Worm (Caenorhabditis elegans): ENCODE measurements around the gene cup-16.

Gene cup-16

DNA sequence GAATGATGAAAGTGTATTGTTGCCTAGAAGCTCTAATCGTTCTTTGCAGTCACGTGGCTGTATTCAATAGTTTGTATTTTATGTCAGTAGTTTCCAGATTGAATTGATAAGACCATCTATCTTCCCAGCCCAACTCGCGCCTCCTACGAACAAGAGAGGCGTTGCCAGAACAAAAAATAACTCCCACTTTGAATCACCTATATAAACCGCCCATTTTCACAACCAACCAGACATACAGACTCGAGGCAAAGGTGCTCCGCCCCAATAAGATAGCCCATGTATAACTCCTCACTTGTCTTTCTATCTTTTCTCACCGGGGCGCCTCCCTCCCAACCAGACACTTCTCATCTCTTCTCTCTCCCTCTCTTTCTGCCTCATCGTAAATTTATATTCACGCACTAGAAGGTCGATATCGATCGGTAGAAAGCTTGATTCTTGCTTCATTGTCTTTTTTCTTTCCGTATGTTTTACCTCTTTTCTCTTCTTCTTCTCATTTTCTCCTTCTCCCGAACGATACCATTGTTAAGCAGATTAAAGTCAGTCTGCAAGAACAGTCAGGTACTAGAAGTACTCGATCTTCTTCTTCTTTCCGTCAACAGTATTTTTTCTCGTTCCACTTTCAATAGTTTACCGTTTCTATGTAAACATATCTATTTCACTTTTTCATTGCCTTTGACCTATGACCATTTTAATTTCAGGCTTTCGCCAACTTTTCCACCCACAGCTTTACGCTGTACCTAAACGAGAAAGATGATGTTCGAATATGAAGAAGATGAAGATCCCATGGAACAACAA is 36.6 kb downstream of the cup-16 start, which contains the start of gene mak-1 (continued):
- 0 out of 2 replicates have a peak, but pooled peaks have one; percentile 29 for TF ChIP-seq lin-26 (GFP tag; IDR thresholded peaks at IDR 0.05)
- no peak for TF ChIP-seq hlh-12 (tag; optimal IDR thresholded peaks at IDR 0.05)
- TF ChIP-seq B0035.1 (tag; optimal IDR thresholded peaks at IDR 0.05) = no peak
- peak; percentile 32; the same call in 1 of the 2 replicates for TF ChIP-seq C06A6.2 (GFP tag; conservative IDR thresholded peaks at IDR 0.05)
- TF ChIP-seq let-526 (GFP tag; IDR thresholded peaks at IDR 0.05) = no peak
- no peak for TF ChIP-seq attf-5 (GFP tag; optimal IDR thresholded peaks at IDR 0.05)
- no peak for TF ChIP-seq F57A8.1 (GFP tag; optimal IDR thresholded peaks at IDR 0.05)
- no peak for TF ChIP-seq lin-54 (GFP tag; optimal IDR thresholded peaks at IDR 0.05)
- TF ChIP-seq madf-10 (tag; optimal IDR thresholded peaks at IDR 0.05) = no peak
- no peak for TF ChIP-seq efl-1 (GFP tag; optimal IDR thresholded peaks at IDR 0.05)
- peak; percentile 65 for TF ChIP-seq lin-40 (tag; optimal IDR thresholded peaks at IDR 0.05)
- TF ChIP-seq T07F8.4 (tag; optimal IDR thresholded peaks at IDR 0.05) = no peak
- no peak for TF ChIP-seq atf-7 (tag; optimal IDR thresholded peaks at IDR 0.05)
- peak in 1 of 2 experiments; percentile 29 for TF ChIP-seq let-607 (tag; optimal IDR thresholded peaks at IDR 0.05)
- no peak for TF ChIP-seq F37B4.10 (GFP tag; IDR thresholded peaks at IDR 0.05)

DNA sequence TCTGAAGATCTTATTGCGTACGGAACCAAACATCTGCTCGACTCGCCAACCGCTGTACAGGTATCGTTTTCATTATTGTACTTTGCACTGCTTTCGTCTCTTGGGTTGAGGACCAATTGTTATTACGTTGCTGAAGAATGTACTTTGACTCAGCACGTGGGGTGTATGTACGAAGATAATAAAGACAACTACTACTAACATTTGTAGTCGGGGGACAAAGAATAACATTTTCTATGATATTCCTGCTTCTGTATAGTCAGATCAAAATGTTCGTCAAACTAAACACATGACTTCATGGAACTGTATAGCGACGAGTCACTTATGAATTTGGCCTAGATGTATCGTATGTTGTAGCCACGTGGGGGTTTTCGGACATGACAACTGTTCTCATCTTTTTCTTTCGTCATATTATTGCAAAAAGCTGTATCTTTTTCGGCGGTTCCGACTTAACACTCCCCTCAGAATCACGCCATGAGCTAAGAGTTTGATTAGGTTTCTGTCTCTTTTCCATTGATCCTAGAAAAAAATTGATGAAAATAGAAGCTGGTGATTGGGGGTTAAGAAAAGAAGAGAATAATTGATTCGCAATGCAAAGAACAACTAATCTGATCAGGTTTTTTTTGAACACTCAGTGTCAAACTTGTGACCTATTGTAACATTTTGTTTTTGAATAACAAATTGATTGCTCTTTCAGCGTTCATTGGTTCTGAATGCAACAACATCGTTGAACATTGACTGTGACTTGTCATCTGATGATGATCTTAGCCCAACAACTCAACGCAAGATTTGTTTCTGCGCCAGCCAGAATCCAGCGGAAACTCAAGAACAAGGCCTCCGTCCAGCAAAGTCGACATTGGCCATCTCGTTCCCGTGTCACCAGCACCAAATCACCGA is 37.8 kb downstream of the cup-16 start:
- TF ChIP-seq ZK185.1 (tag; optimal IDR thresholded peaks at IDR 0.05; ENCODE audit: poor library complexity, severe bottlenecking) (peak; percentile 1), Y53G8AR.9 (GFP tag; conservative IDR thresholded peaks at IDR 0.05) (peak; percentile 54), lin-35 (GFP tag; optimal IDR thresholded peaks at IDR 0.05) (peak in 1 of 3 experiments; percentile 15), hmg-1.2 (GFP tag; IDR thresholded peaks at IDR 0.05) (peak; percentile 5; the same call in 1 of the 2 replicates), ets-4 (GFP tag; optimal IDR thresholded peaks at IDR 0.05) (peak; percentile 36), ceh-79 (tag; optimal IDR thresholded peaks at IDR 0.05) (peak; percentile 44), ztf-25 (GFP tag; IDR thresholded peaks at IDR 0.05) (no peak), lin-54 (GFP tag; optimal IDR thresholded peaks at IDR 0.05) (no peak), let-526 (GFP tag; IDR thresholded peaks at IDR 0.05) (peak; percentile 60), lin-26 (GFP tag; IDR thresholded peaks at IDR 0.05) (peak; percentile 67; the same call in 1 of the 2 replicates), ceh-58 (GFP tag; IDR thresholded peaks at IDR 0.05) (0 out of 2 replicates have a peak, but pooled peaks have one; percentile 25), ama-1 (optimal IDR thresholded peaks at IDR 0.05) (peak; percentile 91), ama-1 (GFP tag; optimal IDR thresholded peaks at IDR 0.05) (no peak), atf-7 (tag; optimal IDR thresholded peaks at IDR 0.05) (peak; percentile 34), pbrm-1 (GFP tag; IDR thresholded peaks at IDR 0.05) (0 out of 2 replicates have a peak, but pooled peaks have one; percentile 34), ceh-91 (GFP tag; IDR thresholded peaks at IDR 0.05) (no peak), ceh-40 (GFP tag; IDR thresholded peaks at IDR 0.05) (0 out of 2 replicates have a peak, but pooled peaks have one; percentile 6), chd-7 (tag; optimal IDR thresholded peaks at IDR 0.05) (no peak), snpc-4 (GFP tag; optimal IDR thresholded peaks at IDR 0.05) (no peak), snpc-4 (tag; optimal IDR thresholded peaks at IDR 0.05) (peak in 1 of 4 experiments; percentile 41), Y56A3A.18 (GFP tag; IDR thresholded peaks at IDR 0.05) (no peak), rcor-1 (GFP tag; IDR thresholded peaks at IDR 0.05) (peak; percentile 34; the same call in 1 of the 2 replicates), B0336.3 (GFP tag; IDR thresholded peaks at IDR 0.05) (peak; percentile 36; the same call in 1 of the 2 replicates), nfya-1 (tag; optimal IDR thresholded peaks at IDR 0.05; ENCODE audit: borderline replicate concordance, insufficient read depth) (no peak), mcd-1 (GFP tag; IDR thresholded peaks at IDR 0.05) (peak; percentile 41; the same call in 1 of the 2 replicates), sea-2 (GFP tag; IDR thresholded peaks at IDR 0.05) (0 out of 2 replicates have a peak, but pooled peaks have one; percentile 23), T07F8.4 (tag; optimal IDR thresholded peaks at IDR 0.05) (no peak), cebp-1 (GFP tag; IDR thresholded peaks at IDR 0.05) (peak; percentile 7; the same call in 1 of the 2 replicates), cebp-1 (tag; optimal IDR thresholded peaks at IDR 0.05) (peak; percentile 39), Y95B8A.8 (GFP tag; IDR thresholded peaks at IDR 0.05) (peak; percentile 56), K12H6.12 (tag; optimal IDR thresholded peaks at IDR 0.05) (peak; percentile 44), nfyb-1 (GFP tag; IDR thresholded peaks at IDR 0.05) (no peak), ztf-26 (tag; optimal IDR thresholded peaks at IDR 0.05) (peak; percentile 37)

All from whole organism, young adult.